Worm (Caenorhabditis elegans): ENCODE results near the gene twk-9.
"Not testable (repeated sequence)": the region's sequence is repeated elsewhere in the genome, so short reads cannot be mapped to it uniquely, and the experiment has no call there.

Gene twk-9

ce11 chrIV:9737204-9737790 lies 44.3 kb downstream of the twk-9 start, which contains the start of gene cka-1:
Gene cka-1, minus strand, starts transcription at chrIV:9737621.
- TF ChIP-seq ceh-36 (tag; optimal IDR thresholded peaks at IDR 0.05) (no peak), tbx-11 (GFP tag; IDR thresholded peaks at IDR 0.05) (no peak), scrt-1 (GFP tag; IDR thresholded peaks at IDR 0.05) (no peak), tbx-37 (GFP tag; conservative IDR thresholded peaks at IDR 0.05) (no peak), ets-7 (tag; optimal IDR thresholded peaks at IDR 0.05) (no peak), sea-1 (GFP tag; conservative IDR thresholded peaks at IDR 0.05) (no peak), hmg-4 (GFP tag; optimal IDR thresholded peaks at IDR 0.05) (no peak), hmbx-1 (tag; optimal IDR thresholded peaks at IDR 0.05) (no peak), pes-1 (GFP tag; IDR thresholded peaks at IDR 0.05) (no peak), aly-1 (tag; optimal IDR thresholded peaks at IDR 0.05) (no peak), tra-4 (tag; optimal IDR thresholded peaks at IDR 0.05) (no peak), hnd-1 (tag; optimal IDR thresholded peaks at IDR 0.05) (no peak), ceh-13 (GFP tag; optimal IDR thresholded peaks at IDR 0.05) (no peak), B0310.2 (tag; optimal IDR thresholded peaks at IDR 0.05) (no peak), flt-1 (GFP tag; IDR thresholded peaks at IDR 0.05) (no peak), F13C5.2 (tag; optimal IDR thresholded peaks at IDR 0.05) (no peak), ama-1 (optimal IDR thresholded peaks at IDR 0.05) (no peak)

DNA sequence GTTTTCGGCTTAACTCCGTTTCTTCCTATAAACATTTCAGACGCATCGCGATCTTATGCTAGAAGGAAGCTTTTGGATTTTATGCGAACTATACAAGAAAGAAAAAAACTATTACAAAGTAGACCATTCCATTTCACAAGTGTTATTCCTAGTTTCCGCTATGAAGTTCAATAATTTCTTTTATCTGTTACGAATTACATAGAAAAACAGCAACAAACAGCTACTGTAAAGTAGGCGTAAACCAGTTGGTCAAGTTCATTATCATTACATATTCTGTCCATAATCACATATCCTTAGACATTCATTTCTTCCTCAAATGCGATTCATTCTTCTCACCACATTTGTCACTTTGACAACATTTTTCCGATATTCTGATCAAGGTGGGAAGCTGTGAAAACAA lies 45.2 kb downstream of the twk-9 start, which contains the start of gene C28D4.10:
TSS of gene C28D4.10 (plus strand) at position 301 of the 400 bp plus-strand sequence.
- TF ChIP-seq ama-1 (optimal IDR thresholded peaks at IDR 0.05), result no peak
- TF ChIP-seq tra-4 (tag; optimal IDR thresholded peaks at IDR 0.05), result no peak
- TF ChIP-seq ets-7 (tag; optimal IDR thresholded peaks at IDR 0.05), result no peak
- no peak for TF ChIP-seq sea-1 (GFP tag; conservative IDR thresholded peaks at IDR 0.05)
- no peak for TF ChIP-seq tbx-37 (GFP tag; conservative IDR thresholded peaks at IDR 0.05)
- no peak for TF ChIP-seq aly-1 (tag; optimal IDR thresholded peaks at IDR 0.05)
- no peak for TF ChIP-seq F13C5.2 (tag; optimal IDR thresholded peaks at IDR 0.05)
- TF ChIP-seq hmg-4 (GFP tag; optimal IDR thresholded peaks at IDR 0.05), result no peak
- TF ChIP-seq flt-1 (GFP tag; IDR thresholded peaks at IDR 0.05), result no peak

DNA sequence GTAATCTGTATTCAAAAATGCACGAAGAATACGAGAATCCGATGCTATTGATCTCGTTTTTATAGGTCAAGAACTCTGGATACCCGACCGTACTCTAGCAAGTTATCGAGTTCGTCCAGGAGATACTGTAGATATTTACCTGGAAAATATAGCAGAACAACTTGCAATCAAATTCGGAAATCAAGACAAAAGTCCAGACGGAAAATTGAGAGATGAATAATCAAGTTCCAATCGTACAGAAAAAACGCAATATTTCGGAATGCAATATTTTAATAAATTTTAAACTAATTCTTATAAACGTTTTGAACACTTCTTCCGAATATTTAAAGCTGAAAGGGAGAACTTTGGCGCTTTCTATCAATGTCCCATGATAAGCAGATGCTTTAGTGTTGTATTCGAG lies 46.0 kb downstream of the twk-9 start:
- TF ChIP-seq ets-7 (tag; optimal IDR thresholded peaks at IDR 0.05), result no peak
- TF ChIP-seq ceh-36 (tag; optimal IDR thresholded peaks at IDR 0.05), result no peak
- no peak for TF ChIP-seq hmbx-1 (tag; optimal IDR thresholded peaks at IDR 0.05)
- no peak for TF ChIP-seq tbx-37 (GFP tag; conservative IDR thresholded peaks at IDR 0.05)
- TF ChIP-seq tra-4 (tag; optimal IDR thresholded peaks at IDR 0.05), result no peak
- no peak for TF ChIP-seq ama-1 (optimal IDR thresholded peaks at IDR 0.05)
- no peak for TF ChIP-seq hmg-4 (GFP tag; optimal IDR thresholded peaks at IDR 0.05)
- TF ChIP-seq F13C5.2 (tag; optimal IDR thresholded peaks at IDR 0.05), result no peak
- TF ChIP-seq scrt-1 (GFP tag; IDR thresholded peaks at IDR 0.05), result no peak
- TF ChIP-seq B0310.2 (tag; optimal IDR thresholded peaks at IDR 0.05), result no peak
- no peak for TF ChIP-seq pes-1 (GFP tag; IDR thresholded peaks at IDR 0.05)
- TF ChIP-seq sea-1 (GFP tag; conservative IDR thresholded peaks at IDR 0.05), result no peak
- TF ChIP-seq hnd-1 (tag; optimal IDR thresholded peaks at IDR 0.05), result no peak
- TF ChIP-seq ceh-13 (GFP tag; optimal IDR thresholded peaks at IDR 0.05), result no peak
- no peak for TF ChIP-seq tbx-11 (GFP tag; IDR thresholded peaks at IDR 0.05)

ce11 chrIV:9740851-9741549 lies 48.0 kb downstream of the twk-9 start, which contains the start of gene gln-6:
Gene gln-6, minus strand, starts transcription at chrIV:9740901.
- TF ChIP-seq flt-1 (GFP tag; IDR thresholded peaks at IDR 0.05); hmbx-1 (tag; optimal IDR thresholded peaks at IDR 0.05); pes-1 (GFP tag; IDR thresholded peaks at IDR 0.05): not testable (repeated sequence)

DNA sequence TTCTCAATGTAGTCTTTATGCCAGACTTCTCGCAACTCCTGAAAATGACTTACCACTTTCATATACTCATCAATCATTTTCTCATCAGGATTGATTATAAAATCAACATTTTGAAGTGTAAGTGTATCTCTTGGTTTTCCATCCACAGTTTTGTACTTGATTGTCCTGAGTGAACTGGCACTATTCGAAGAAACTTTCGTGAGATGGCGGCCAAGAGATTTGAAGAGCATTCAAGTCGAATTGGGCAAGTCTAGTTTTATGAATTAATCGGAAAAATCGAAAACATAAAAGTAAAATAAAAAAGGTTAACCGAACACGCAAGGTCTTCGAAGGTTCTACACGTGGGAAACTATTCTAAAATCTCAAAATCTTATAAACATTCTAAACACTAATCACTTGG lies 49.9 kb downstream of the twk-9 start, which contains the start of gene C28D4.7:
TSS of gene C28D4.7 (minus strand) at position 265 of the 400 bp plus-strand sequence.
- TF ChIP-seq ceh-36 (tag; optimal IDR thresholded peaks at IDR 0.05) (no peak), hmg-4 (GFP tag; optimal IDR thresholded peaks at IDR 0.05) (no peak), pes-1 (GFP tag; IDR thresholded peaks at IDR 0.05) (no peak), hnd-1 (tag; optimal IDR thresholded peaks at IDR 0.05) (no peak), tbx-37 (GFP tag; conservative IDR thresholded peaks at IDR 0.05) (no peak), B0310.2 (tag; optimal IDR thresholded peaks at IDR 0.05) (no peak), tbx-11 (GFP tag; IDR thresholded peaks at IDR 0.05) (no peak), ceh-13 (GFP tag; optimal IDR thresholded peaks at IDR 0.05) (no peak)

- no peak for TF ChIP-seq B0310.2 (tag; optimal IDR thresholded peaks at IDR 0.05)
- no peak for TF ChIP-seq F13C5.2 (tag; optimal IDR thresholded peaks at IDR 0.05)
- TF ChIP-seq tbx-11 (GFP tag; IDR thresholded peaks at IDR 0.05), result no peak
- no peak for TF ChIP-seq hmbx-1 (tag; optimal IDR thresholded peaks at IDR 0.05)
- TF ChIP-seq pes-1 (GFP tag; IDR thresholded peaks at IDR 0.05), result no peak
- TF ChIP-seq ceh-13 (GFP tag; optimal IDR thresholded peaks at IDR 0.05), result no peak
- TF ChIP-seq aly-1 (tag; optimal IDR thresholded peaks at IDR 0.05), result no peak
- no peak for TF ChIP-seq ama-1 (optimal IDR thresholded peaks at IDR 0.05)
- TF ChIP-seq ets-7 (tag; optimal IDR thresholded peaks at IDR 0.05), result no peak
- TF ChIP-seq ceh-36 (tag; optimal IDR thresholded peaks at IDR 0.05), result no peak
- TF ChIP-seq tra-4 (tag; optimal IDR thresholded peaks at IDR 0.05), result no peak
- TF ChIP-seq scrt-1 (GFP tag; IDR thresholded peaks at IDR 0.05), result no peak
- no peak for TF ChIP-seq tbx-37 (GFP tag; conservative IDR thresholded peaks at IDR 0.05)
- no peak for TF ChIP-seq hnd-1 (tag; optimal IDR thresholded peaks at IDR 0.05)
These were observed 51.9 kb downstream of the twk-9 start, which contains the start of gene C28D4.4 for ce11 chrIV:9744905-9745304. Gene C28D4.4, minus strand, starts transcription at chrIV:9745005.

Measured in whole organism, early embryonic.